Fruit fly (Drosophila melanogaster): ENCODE results near the gene Vps13D.
A peak's percentile ranks its signal among the peaks of the same experiment; 100 is the strongest.

Vps13D gene

DNA sequence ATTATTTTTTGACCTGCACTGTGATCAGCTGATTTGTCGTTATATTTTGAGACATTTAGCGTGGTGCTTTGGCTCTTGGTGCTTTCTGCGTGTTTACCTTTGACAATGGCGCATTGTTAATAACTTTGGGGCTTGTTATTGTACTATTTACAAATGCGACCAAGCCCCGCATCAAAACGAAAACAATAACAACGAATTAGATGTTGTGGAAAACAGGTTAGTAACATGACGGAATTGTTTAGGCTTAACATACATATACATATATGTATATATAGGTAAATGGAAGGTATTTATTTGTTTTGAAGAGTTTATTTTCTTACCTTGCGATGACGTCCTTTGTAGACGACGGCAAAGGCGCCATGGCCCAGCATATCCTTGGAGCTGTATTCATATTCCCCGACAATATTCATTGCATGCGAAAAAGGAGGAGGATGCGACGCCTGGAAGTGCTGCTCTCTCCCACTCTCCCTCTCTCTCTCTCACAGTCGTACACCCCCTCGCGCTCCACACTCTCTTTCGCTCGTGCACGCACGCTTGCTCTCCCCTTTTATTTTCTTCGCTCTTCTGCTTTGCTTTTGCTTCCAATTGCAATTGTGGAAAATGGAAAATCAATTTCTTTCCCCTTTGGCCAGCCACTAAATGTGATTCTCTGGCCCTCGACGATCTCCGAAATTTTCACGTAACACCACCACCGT, 49.3 kb downstream of the Vps13D start:
- TF ChIP-seq ttk (optimal IDR thresholded peaks at IDR 0.05) (no peak), Sin3A (optimal IDR thresholded peaks at IDR 0.05) (no peak), Myc (optimal IDR thresholded peaks at IDR 0.05) (no peak), h (optimal IDR thresholded peaks at IDR 0.05) (no peak), insv (optimal IDR thresholded peaks at IDR 0.05) (no peak), psq (optimal IDR thresholded peaks at IDR 0.05) (no peak)

dm6 chr3L:12804730-12805170, 49.9 kb downstream of the Vps13D start, which contains the start of gene Atg1:
Gene Atg1, minus strand, starts transcription at chr3L:12805116.
- TF ChIP-seq insv (optimal IDR thresholded peaks at IDR 0.05) (no peak), psq (optimal IDR thresholded peaks at IDR 0.05) (no peak), ttk (optimal IDR thresholded peaks at IDR 0.05) (no peak), h (optimal IDR thresholded peaks at IDR 0.05) (no peak), Myc (optimal IDR thresholded peaks at IDR 0.05) (no peak), Sin3A (optimal IDR thresholded peaks at IDR 0.05) (no peak)

DNA sequence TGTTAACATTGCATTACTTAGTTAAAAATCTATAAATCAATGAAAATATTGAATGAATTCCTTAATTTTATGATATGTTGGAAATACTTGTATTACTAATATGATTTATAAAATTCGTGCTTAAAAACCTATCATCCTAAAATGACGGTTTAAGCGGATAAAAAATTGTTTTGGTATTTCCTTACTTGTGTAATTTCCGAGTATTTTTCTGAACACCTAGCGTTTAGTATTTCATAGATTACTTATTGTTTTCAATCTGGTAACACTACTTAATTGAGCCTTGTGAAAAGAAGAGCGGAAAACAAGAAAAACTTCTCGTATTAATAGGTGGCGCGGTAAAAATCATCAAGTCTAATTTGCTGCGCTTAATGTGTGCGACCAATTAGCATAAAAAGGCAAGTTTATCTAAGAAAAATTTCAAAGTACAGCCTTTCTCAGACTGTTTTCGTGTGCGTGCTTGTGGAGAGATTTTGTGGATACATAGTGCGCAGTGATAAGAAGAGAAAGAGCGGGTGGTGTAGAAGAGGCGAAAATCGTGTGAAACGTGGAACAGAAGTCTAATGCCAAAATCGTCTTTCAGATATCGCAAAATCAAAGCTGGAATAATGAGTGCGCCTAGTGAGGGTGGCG, 50.9 kb downstream of the Vps13D start, which contains the start of gene Sap130:
Sap130 (plus strand) TSS at position 243 of the 630 bp plus-strand sequence.
- TF ChIP-seq ttk (optimal IDR thresholded peaks at IDR 0.05) (no peak), psq (optimal IDR thresholded peaks at IDR 0.05) (no peak), insv (optimal IDR thresholded peaks at IDR 0.05) (no peak), Sin3A (optimal IDR thresholded peaks at IDR 0.05) (no peak), Myc (optimal IDR thresholded peaks at IDR 0.05) (no peak), h (optimal IDR thresholded peaks at IDR 0.05) (no peak)

dm6 chr3L:12806290-12806743, 51.5 kb downstream of the Vps13D start:
- no peak for TF ChIP-seq Sin3A (optimal IDR thresholded peaks at IDR 0.05)
- TF ChIP-seq psq (optimal IDR thresholded peaks at IDR 0.05) = peak; percentile 97

DNA sequence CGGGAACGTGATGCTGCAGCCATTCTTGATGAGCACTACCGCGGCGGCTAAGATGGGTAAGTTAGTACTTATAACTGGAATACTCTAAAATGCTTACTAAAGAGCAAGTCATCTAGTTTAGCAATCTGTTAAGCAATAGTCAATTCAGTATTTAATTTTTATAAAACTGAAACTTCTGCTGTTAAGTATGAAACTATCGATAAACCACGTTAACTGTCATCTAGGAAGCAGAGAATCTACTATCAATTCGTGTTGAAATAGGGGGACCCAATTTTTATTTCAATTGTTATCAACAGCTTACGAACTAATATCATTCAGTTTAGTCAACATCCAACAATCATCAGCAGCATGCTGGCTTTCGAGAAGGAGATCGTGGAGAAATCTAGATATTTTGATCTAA, 53.6 kb downstream of the Vps13D start, which contains the start of gene CG32110:
CG32110 (plus strand) TSS at position 301 of the 400 bp plus-strand sequence.
- TF ChIP-seq h (optimal IDR thresholded peaks at IDR 0.05) (no peak), insv (optimal IDR thresholded peaks at IDR 0.05) (no peak), Sin3A (optimal IDR thresholded peaks at IDR 0.05) (no peak), ttk (optimal IDR thresholded peaks at IDR 0.05) (no peak)

DNA sequence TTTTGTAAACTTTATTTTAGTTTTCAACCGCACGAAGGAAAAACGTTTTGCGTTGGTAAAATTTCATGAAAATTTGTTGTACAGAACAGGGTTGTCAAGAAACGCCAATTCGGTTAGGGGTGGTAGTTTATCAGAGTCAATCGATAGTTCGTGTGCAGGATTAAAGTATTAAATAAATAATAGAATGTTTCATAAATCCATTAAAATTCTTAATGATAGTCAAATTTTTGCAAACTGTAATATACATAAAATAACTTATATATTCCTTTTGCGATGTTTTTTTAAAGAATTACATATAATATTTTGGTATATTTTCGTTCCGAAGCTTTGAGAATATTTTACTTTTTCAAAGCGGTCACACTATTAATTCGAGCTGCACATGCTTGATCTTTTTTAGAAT, 59.1 kb downstream of the Vps13D start, which contains the start of the genes Sf3a2 and CG42588:
Sf3a2 (minus strand) TSS at position 113 of the 400 bp plus-strand sequence.
CG42588 (plus strand) TSS at position 348 of the 400 bp plus-strand sequence.
- no peak for TF ChIP-seq ttk (optimal IDR thresholded peaks at IDR 0.05)
- TF ChIP-seq h (optimal IDR thresholded peaks at IDR 0.05) = no peak

DNA sequence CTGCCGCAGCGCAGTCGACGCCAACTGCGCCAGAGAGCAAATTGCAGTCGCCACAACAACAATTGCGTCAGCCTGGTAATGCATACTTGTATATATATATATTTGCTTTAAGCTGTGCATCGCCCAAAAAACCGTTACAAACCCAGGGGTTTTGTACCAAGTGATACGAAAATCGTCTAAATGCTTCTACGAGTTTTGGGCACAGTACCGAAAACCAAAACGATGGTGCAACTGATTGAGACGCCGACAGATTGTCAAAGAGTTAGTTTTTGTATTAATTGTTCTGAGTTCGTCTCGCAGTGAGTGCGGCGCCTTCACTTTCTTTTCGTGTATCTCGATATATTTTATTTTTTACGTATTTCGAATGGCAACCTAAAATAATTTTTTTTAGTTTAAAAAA, 60.0 kb downstream of the Vps13D start:
- no peak for TF ChIP-seq psq (optimal IDR thresholded peaks at IDR 0.05)
- TF ChIP-seq insv (optimal IDR thresholded peaks at IDR 0.05) = no peak
- no peak for TF ChIP-seq Myc (optimal IDR thresholded peaks at IDR 0.05)
- TF ChIP-seq Sin3A (optimal IDR thresholded peaks at IDR 0.05) = no peak
- TF ChIP-seq h (optimal IDR thresholded peaks at IDR 0.05) = no peak
- TF ChIP-seq ttk (optimal IDR thresholded peaks at IDR 0.05) = no peak

DNA sequence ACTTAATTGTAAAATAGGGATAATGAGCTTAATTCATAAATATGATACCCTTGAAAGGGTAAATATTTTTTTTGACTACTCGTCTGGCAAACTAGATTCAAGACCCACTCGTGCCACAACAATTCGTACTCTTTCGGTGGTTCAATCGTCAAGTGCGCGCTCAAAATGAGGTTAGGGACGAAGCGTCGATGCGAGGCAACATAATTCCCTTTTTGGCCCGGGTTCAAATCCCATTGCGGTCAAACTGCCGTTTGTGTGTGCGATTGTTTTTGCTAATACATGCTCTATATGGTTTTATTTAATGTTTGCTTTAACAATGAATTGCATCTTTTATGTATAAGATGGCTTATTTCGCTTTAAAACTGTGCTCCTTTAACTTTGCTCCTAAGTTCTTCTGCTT, 60.9 kb downstream of the Vps13D start:
- TF ChIP-seq psq (optimal IDR thresholded peaks at IDR 0.05) = no peak
- no peak for TF ChIP-seq Sin3A (optimal IDR thresholded peaks at IDR 0.05)
- no peak for TF ChIP-seq ttk (optimal IDR thresholded peaks at IDR 0.05)
- TF ChIP-seq h (optimal IDR thresholded peaks at IDR 0.05) = no peak
- no peak for TF ChIP-seq insv (optimal IDR thresholded peaks at IDR 0.05)
- TF ChIP-seq Myc (optimal IDR thresholded peaks at IDR 0.05) = no peak

All from Kc167 (cell line).